Worm (Caenorhabditis elegans) whole organism, late embryonic: Measurements from ENCODE around the gene Y41G9A.17.

Experiments
- C08G9.2 ChIP-seq: sonication (generic microtip); optimal IDR thresholded peaks from 2 replicates; lab custom pipeline; 2016; ENCODE audit warnings: mild to moderate bottlenecking, missing genetic modification characterization, moderate library complexity, missing compliant biosample characterization
- C38D4.7 ChIP-seq: fragments of 200-800 bp; sonication (Bioruptor generic); optimal IDR thresholded peaks from 2 replicates; lab custom pipeline; 2018; ENCODE audit warnings: mild to moderate bottlenecking, missing genetic modification characterization, moderate library complexity, missing compliant biosample characterization
- F13H6.1 ChIP-seq: sonication (generic microtip); optimal IDR thresholded peaks from 2 replicates; lab custom pipeline; 2016; ENCODE audit warnings: missing genetic modification characterization, missing compliant biosample characterization
- K02D7.2 ChIP-seq: sonication (generic microtip); optimal IDR thresholded peaks from 2 replicates; lab custom pipeline; 2017; ENCODE audit warnings: mild to moderate bottlenecking, missing genetic modification characterization, missing compliant biosample characterization
- T23F11.4 ChIP-seq: fragments of 200-800 bp; sonication (Bioruptor generic); optimal IDR thresholded peaks from 2 replicates; lab custom pipeline; 2018; ENCODE audit warnings: mild to moderate bottlenecking, missing genetic modification characterization, missing compliant biosample characterization
- Y22D7AL.16 ChIP-seq: sonication (generic microtip); optimal IDR thresholded peaks from 2 replicates; lab custom pipeline; 2016; ENCODE audit warnings: missing genetic modification characterization, missing compliant biosample characterization
- ahr-1 ChIP-seq: sonication (generic microtip); optimal IDR thresholded peaks from 2 replicates; lab custom pipeline; 2016; ENCODE audit warnings: missing genetic modification characterization, missing compliant biosample characterization
- ama-1 ChIP-seq: fragments of 150-350 bp; optimal IDR thresholded peaks from 2 replicates; lab custom pipeline; 2014
- ceh-14 ChIP-seq: sonication (generic microtip); optimal IDR thresholded peaks from 2 replicates; lab custom pipeline; 2016; ENCODE audit warnings: missing genotype, missing genetic modification characterization, missing compliant biosample characterization
- ceh-2 ChIP-seq: sonication (generic microtip); optimal IDR thresholded peaks from 2 replicates; lab custom pipeline; 2016; ENCODE audit warnings: missing genotype, missing genetic modification characterization, missing compliant biosample characterization
- ceh-24 ChIP-seq: sonication (generic microtip); optimal IDR thresholded peaks from 2 replicates; lab custom pipeline; 2016; ENCODE audit warnings: mild to moderate bottlenecking, missing genetic modification characterization, missing compliant biosample characterization
- ceh-30 ChIP-seq: fragments of 150-350 bp; optimal IDR thresholded peaks from 2 replicates; lab custom pipeline; 2014; ENCODE audit warnings: missing biosample characterization, missing genetic modification characterization
- ceh-31 ChIP-seq: sonication (generic microtip); optimal IDR thresholded peaks from 2 replicates; lab custom pipeline; 2016; ENCODE audit warnings: missing genetic modification characterization, missing compliant biosample characterization
- ceh-45 ChIP-seq: fragments of 200-800 bp; sonication (Bioruptor generic); IDR thresholded peaks from 2 replicates; pipeline ENCODE4 v1.3.6; 2022; ENCODE audit warnings: missing genetic modification reagents, missing genetic modification characterization, missing compliant biosample characterization
- che-1 ChIP-seq: sonication (generic microtip); optimal IDR thresholded peaks from 2 replicates; lab custom pipeline; 2016; ENCODE audit warnings: mild to moderate bottlenecking, missing genetic modification characterization, missing compliant biosample characterization
- dmd-4 ChIP-seq: sonication (generic microtip); optimal IDR thresholded peaks from 2 replicates; lab custom pipeline; 2016; ENCODE audit warnings: borderline replicate concordance, missing genetic modification characterization, missing compliant biosample characterization
- dve-1 ChIP-seq: sonication (generic microtip); optimal IDR thresholded peaks from 2 replicates; lab custom pipeline; 2017; ENCODE audit warnings: antibody characterized with exemption, mild to moderate bottlenecking, missing genetic modification characterization, missing compliant biosample characterization
- elt-2 ChIP-seq: sonication (generic microtip); optimal IDR thresholded peaks from 2 replicates; lab custom pipeline; 2016; ENCODE audit warnings: missing genetic modification reagents, missing genetic modification characterization, missing compliant biosample characterization
- ets-4 ChIP-seq: sonication (generic microtip); optimal IDR thresholded peaks from 2 replicates; lab custom pipeline; 2016; ENCODE audit warnings: missing genetic modification characterization, missing compliant biosample characterization
- eyg-1 ChIP-seq: sonication (generic microtip); optimal IDR thresholded peaks from 2 replicates; lab custom pipeline; 2016; ENCODE audit warnings: missing genotype, missing genetic modification characterization, missing compliant biosample characterization
- fax-1 ChIP-seq: sonication (generic microtip); optimal IDR thresholded peaks from 2 replicates; lab custom pipeline; 2016; ENCODE audit warnings: missing genotype, missing genetic modification characterization, missing compliant biosample characterization
- fkh-10 ChIP-seq: fragments of 150-350 bp; optimal IDR thresholded peaks from 2 replicates; lab custom pipeline; 2014; ENCODE audit warnings: missing biosample characterization, missing genetic modification reagents, missing genetic modification characterization
- fkh-6 ChIP-seq: sonication (generic microtip); optimal IDR thresholded peaks from 2 replicates; lab custom pipeline; 2016; ENCODE audit warnings: missing genetic modification characterization, missing compliant biosample characterization
- gmeb-2 ChIP-seq: sonication (generic microtip); optimal IDR thresholded peaks from 2 replicates; lab custom pipeline; 2016; ENCODE audit warnings: missing genetic modification characterization, inconsistent platforms, missing compliant biosample characterization
- hlh-13 ChIP-seq: fragments of 200-800 bp; sonication (Bioruptor generic); optimal IDR thresholded peaks from 2 replicates; lab custom pipeline; 2018; ENCODE audit warnings: mild to moderate bottlenecking, missing genetic modification characterization, missing compliant biosample characterization
- hlh-30 ChIP-seq: sonication (generic microtip); optimal IDR thresholded peaks from 2 replicates; lab custom pipeline; 2017; ENCODE audit warnings: antibody characterized with exemption, missing genetic modification characterization, missing compliant biosample characterization; ENCODE audit not compliant: insufficient read depth
- hlh-6 ChIP-seq: sonication (generic microtip); optimal IDR thresholded peaks from 2 replicates; lab custom pipeline; 2016; ENCODE audit warnings: missing genotype, missing genetic modification characterization, missing compliant biosample characterization
- hlh-8 ChIP-seq: sonication (generic microtip); optimal IDR thresholded peaks from 2 replicates; lab custom pipeline; 2016; ENCODE audit warnings: missing genotype, missing genetic modification characterization, missing compliant biosample characterization
- lim-6 ChIP-seq: sonication (generic microtip); optimal IDR thresholded peaks from 2 replicates; lab custom pipeline; 2016; ENCODE audit warnings: missing genetic modification characterization, missing compliant biosample characterization
- lin-11 ChIP-seq: fragments of 200-800 bp; sonication (Bioruptor generic); optimal IDR thresholded peaks from 2 replicates; lab custom pipeline; 2018; ENCODE audit warnings: mild to moderate bottlenecking, missing genetic modification characterization, missing compliant biosample characterization
- madf-2 ChIP-seq: sonication (generic microtip); optimal IDR thresholded peaks from 2 replicates; lab custom pipeline; 2017; ENCODE audit warnings: missing genetic modification characterization, missing compliant biosample characterization
- nfya-1 ChIP-seq: sonication (generic microtip); optimal IDR thresholded peaks from 2 replicates; lab custom pipeline; 2017; ENCODE audit warnings: missing genetic modification characterization, mild to moderate bottlenecking, missing compliant biosample characterization, antibody characterized with exemption, moderate library complexity
- nhr-232 ChIP-seq: sonication (generic microtip); optimal IDR thresholded peaks from 2 replicates; lab custom pipeline; 2016; ENCODE audit warnings: missing genetic modification characterization, missing compliant biosample characterization
- npax-4 ChIP-seq: sonication (generic microtip); optimal IDR thresholded peaks from 2 replicates; lab custom pipeline; 2016; ENCODE audit warnings: missing genetic modification characterization, missing compliant biosample characterization
- odd-2 ChIP-seq: sonication (generic microtip); optimal IDR thresholded peaks from 2 replicates; lab custom pipeline; 2017; ENCODE audit warnings: antibody characterized with exemption, mild to moderate bottlenecking, missing genetic modification characterization, missing compliant biosample characterization
- pag-3 ChIP-seq: sonication (generic microtip); optimal IDR thresholded peaks from 2 replicates; lab custom pipeline; 2016; ENCODE audit warnings: missing compliant biosample characterization, missing genetic modification characterization, borderline replicate concordance
- pax-1 ChIP-seq: fragments of 150-350 bp; optimal IDR thresholded peaks from 2 replicates; lab custom pipeline; 2014; ENCODE audit warnings: missing biosample characterization, missing genetic modification characterization
- pha-4 ChIP-seq: fragments of 150-350 bp; optimal IDR thresholded peaks from 2 replicates; lab custom pipeline; 2018; ENCODE audit warnings: missing biosample characterization, missing genetic modification reagents, missing genetic modification characterization
- pqm-1 ChIP-seq: sonication (generic microtip); optimal IDR thresholded peaks from 2 replicates; lab custom pipeline; 2016; ENCODE audit warnings: missing genetic modification characterization, missing compliant biosample characterization
- pros-1 ChIP-seq: fragments of 150-350 bp; optimal IDR thresholded peaks from 2 replicates; lab custom pipeline; 2014; ENCODE audit warnings: missing biosample characterization, missing genetic modification reagents, missing genetic modification characterization
- ref-2 ChIP-seq: sonication (generic microtip); optimal IDR thresholded peaks from 2 replicates; lab custom pipeline; 2016; ENCODE audit warnings: missing genetic modification characterization, missing compliant biosample characterization
- rnt-1 ChIP-seq: sonication (generic microtip); optimal IDR thresholded peaks from 2 replicates; lab custom pipeline; 2016; ENCODE audit warnings: missing genetic modification characterization, missing compliant biosample characterization
- sox-2 ChIP-seq: fragments of 200-800 bp; sonication (Bioruptor generic); IDR thresholded peaks from 2 replicates; pipeline ENCODE4 v1.3.6; 2022; ENCODE audit warnings: missing genetic modification reagents, missing genetic modification characterization, missing compliant biosample characterization
- sox-4 ChIP-seq: sonication (generic microtip); optimal IDR thresholded peaks from 2 replicates; lab custom pipeline; 2017; ENCODE audit warnings: mild to moderate bottlenecking, missing genetic modification characterization, inconsistent platforms, missing compliant biosample characterization
- syd-9 ChIP-seq: sonication (generic microtip); optimal IDR thresholded peaks from 2 replicates; lab custom pipeline; 2016; ENCODE audit warnings: mild to moderate bottlenecking, missing genetic modification characterization, moderate library complexity, missing compliant biosample characterization
- tbx-2 ChIP-seq: sonication (generic microtip); optimal IDR thresholded peaks from 2 replicates; lab custom pipeline; 2016; ENCODE audit warnings: missing genetic modification characterization, missing compliant biosample characterization
- tbx-7 ChIP-seq: sonication (generic microtip); optimal IDR thresholded peaks from 2 replicates; lab custom pipeline; 2016; ENCODE audit warnings: missing genotype, missing genetic modification characterization, missing compliant biosample characterization
- ttx-3 ChIP-seq: sonication (generic microtip); optimal IDR thresholded peaks from 2 replicates; lab custom pipeline; 2016; ENCODE audit warnings: missing genetic modification reagents, missing genetic modification characterization, missing compliant biosample characterization
- unc-86 ChIP-seq: sonication (generic microtip); optimal IDR thresholded peaks from 2 replicates; lab custom pipeline; 2016; ENCODE audit warnings: missing genetic modification characterization, missing compliant biosample characterization
- zip-5 ChIP-seq: sonication (generic microtip); optimal IDR thresholded peaks from 2 replicates; lab custom pipeline; 2016; ENCODE audit warnings: missing genetic modification characterization, missing compliant biosample characterization
- ztf-16 ChIP-seq: sonication (generic microtip); optimal IDR thresholded peaks from 2 replicates; lab custom pipeline; 2017; ENCODE audit warnings: missing genetic modification characterization, missing compliant biosample characterization

Y41G9A.17 gene

ce11 chrX:3035972-3036379, 36.4 kb upstream of the Y41G9A.17 start (continued):
- peak; percentile 94 for TF ChIP-seq madf-2 (tag; lab: Kevin White, UChicago)
- TF ChIP-seq pha-4 (tag; lab: Kevin White, UChicago): no peak
- peak; percentile 63 for TF ChIP-seq ceh-30 (tag; lab: Kevin White, UChicago)
- no peak for TF ChIP-seq pros-1 (tag; lab: Kevin White, UChicago)
- peak; percentile 37 for TF ChIP-seq tbx-7 (tag; lab: Kevin White, UChicago)
- peak; percentile 96 for TF ChIP-seq gmeb-2 (tag; lab: Kevin White, UChicago)
- peak; percentile 89 for TF ChIP-seq ceh-2
- peak; percentile 77 for TF ChIP-seq eyg-1 (tag; lab: Kevin White, UChicago)
- peak; percentile 95 for TF ChIP-seq che-1
- TF ChIP-seq nhr-232: peak; percentile 90
- TF ChIP-seq hlh-13 (GFP tag; lab: Kevin White, UChicago): peak; percentile 93
- TF ChIP-seq ceh-45 (GFP tag; lab: Robert Waterston, UW): peak; percentile 95
- TF ChIP-seq npax-4 (tag; lab: Kevin White, UChicago): peak; percentile 93
- TF ChIP-seq Y22D7AL.16 (tag; lab: Kevin White, UChicago): peak; percentile 94
- TF ChIP-seq T23F11.4 (GFP tag; lab: Kevin White, UChicago): peak; percentile 95
- peak; percentile 96 for TF ChIP-seq ceh-14 (tag; lab: Kevin White, UChicago)
- peak; percentile 93 for TF ChIP-seq K02D7.2 (tag; lab: Kevin White, UChicago)
- peak; percentile 95 for TF ChIP-seq syd-9 (tag; lab: Kevin White, UChicago)
- TF ChIP-seq hlh-8 (tag; lab: Kevin White, UChicago): peak; percentile 93
- TF ChIP-seq rnt-1 (tag; lab: Kevin White, UChicago): peak; percentile 97
- TF ChIP-seq dve-1: peak; percentile 98
- peak; percentile 93 for TF ChIP-seq C38D4.7
- peak; percentile 92 for TF ChIP-seq F13H6.1 (tag; lab: Kevin White, UChicago)
- peak; percentile 91 for TF ChIP-seq C08G9.2 (tag; lab: Kevin White, UChicago)
- TF ChIP-seq zip-5 (tag; lab: Kevin White, UChicago): peak; percentile 83
- peak; percentile 96 for TF ChIP-seq hlh-6
- peak; percentile 86 for TF ChIP-seq ceh-31 (tag; lab: Kevin White, UChicago)
- TF ChIP-seq sox-4 (tag; lab: Kevin White, UChicago): peak; percentile 93
- TF ChIP-seq fkh-6 (tag; lab: Kevin White, UChicago): peak; percentile 92
- TF ChIP-seq lin-11: peak; percentile 89
- peak; percentile 95 for TF ChIP-seq elt-2
- peak; percentile 91 for TF ChIP-seq tbx-2 (tag; lab: Kevin White, UChicago)
- peak; percentile 75 for TF ChIP-seq hlh-30 (tag; lab: Kevin White, UChicago)
- TF ChIP-seq dmd-4 (tag; lab: Kevin White, UChicago): peak; percentile 94
- peak; percentile 82 for TF ChIP-seq fkh-10 (GFP tag; lab: Kevin White, UChicago)
- TF ChIP-seq pqm-1 (tag; lab: Kevin White, UChicago): peak; percentile 93
- TF ChIP-seq ref-2: peak; percentile 94
- peak; percentile 95 for TF ChIP-seq ttx-3
- peak; percentile 85 for TF ChIP-seq sox-2 (GFP tag; lab: Robert Waterston, UW)
- peak; percentile 95 for TF ChIP-seq unc-86 (tag; lab: Kevin White, UChicago)
- TF ChIP-seq pax-1 (tag; lab: Kevin White, UChicago): peak; percentile 60
- peak; percentile 83 for TF ChIP-seq ahr-1 (tag; lab: Kevin White, UChicago)
- TF ChIP-seq ceh-24 (tag; lab: Kevin White, UChicago): peak; percentile 94
- peak; percentile 94 for TF ChIP-seq ztf-16 (tag; lab: Kevin White, UChicago)
- TF ChIP-seq nfya-1 (tag; lab: Kevin White, UChicago): peak; percentile 86
- TF ChIP-seq ama-1 (lab: Kevin White, UChicago): no peak
- peak; percentile 82 for TF ChIP-seq ets-4
- TF ChIP-seq pag-3 (tag; lab: Kevin White, UChicago): peak; percentile 64
- TF ChIP-seq fax-1 (tag; lab: Kevin White, UChicago): peak; percentile 91
- peak; percentile 84 for TF ChIP-seq lim-6 (tag; lab: Kevin White, UChicago)
- TF ChIP-seq odd-2 (tag; lab: Kevin White, UChicago): peak; percentile 57
